Worm (Caenorhabditis elegans) whole organism, L4/young adult: ENCODE results near the gene fipr-9.

Experiments
- W03F9.2 ChIP-seq: fragments of 150-350 bp; optimal IDR thresholded peaks from 2 replicates; lab custom pipeline; 2014; ENCODE audit warnings: missing biosample characterization, missing genetic modification characterization
- him-1 ChIP-seq: sonication (generic microtip); optimal IDR thresholded peaks from 2 replicates; lab custom pipeline; 2016; ENCODE audit warnings: missing genotype, missing genetic modification reagents, missing genetic modification characterization, missing compliant biosample characterization

ce11 chrV:10255005-10255472 lies 33.6 kb downstream of the fipr-9 start, which contains the start of gene rop-1:
- TF ChIP-seq him-1 (no peak), W03F9.2 (tag; lab: Kevin White, UChicago) (no peak)
